Fruit fly (Drosophila melanogaster): ENCODE measurements around the gene Or2a.

- TF ChIP-seq CG6808 (GFP tag; optimal IDR thresholded peaks at IDR 0.05) (peak; percentile 97), Gug (GFP tag; IDR thresholded peaks at IDR 0.05) (peak; percentile 81), Lpt (GFP tag; optimal IDR thresholded peaks at IDR 0.05) (peak; percentile 94), CG10669 (GFP tag; optimal IDR thresholded peaks at IDR 0.05) (peak; percentile 96), CG8319 (GFP tag; optimal IDR thresholded peaks at IDR 0.05) (peak; percentile 89), lz (GFP tag; optimal IDR thresholded peaks at IDR 0.05) (peak; percentile 97), Hr38 (GFP tag; optimal IDR thresholded peaks at IDR 0.05) (peak; percentile 17)
Measured at dm6 chrX:2293294-2293988, 47.4 kb downstream of the Or2a start, which contains the start of gene CG2865.

Data from whole organism, prepupa.